Worm (Caenorhabditis elegans) whole organism, late embryonic: ENCODE results near the gene skih-2.

Experiments used
- T23F11.4 ChIP-seq: fragments of 200-800 bp; sonication (Bioruptor generic); optimal IDR thresholded peaks from 2 replicates; lab custom pipeline; 2018; ENCODE audit warnings: mild to moderate bottlenecking, missing genetic modification characterization, missing compliant biosample characterization
- ama-1 ChIP-seq: fragments of 150-350 bp; optimal IDR thresholded peaks from 2 replicates; lab custom pipeline; 2014
- ceh-2 ChIP-seq: sonication (generic microtip); optimal IDR thresholded peaks from 2 replicates; lab custom pipeline; 2016; ENCODE audit warnings: missing genotype, missing genetic modification characterization, missing compliant biosample characterization
- ceh-6 ChIP-seq: fragments of 200-800 bp; sonication (Bioruptor generic); optimal IDR thresholded peaks from 2 replicates; lab custom pipeline; 2018; ENCODE audit warnings: mild to moderate bottlenecking, missing genetic modification characterization, missing compliant biosample characterization
- fkh-10 ChIP-seq: fragments of 150-350 bp; optimal IDR thresholded peaks from 2 replicates; lab custom pipeline; 2014; ENCODE audit warnings: missing biosample characterization, missing genetic modification reagents, missing genetic modification characterization
- nhr-11 ChIP-seq: fragments of 150-350 bp; optimal IDR thresholded peaks from 2 replicates; lab custom pipeline; 2014; ENCODE audit warnings: missing biosample characterization, missing genetic modification characterization
- pax-1 ChIP-seq: fragments of 150-350 bp; optimal IDR thresholded peaks from 2 replicates; lab custom pipeline; 2014; ENCODE audit warnings: missing biosample characterization, missing genetic modification characterization
- pqm-1 ChIP-seq: sonication (generic microtip); optimal IDR thresholded peaks from 2 replicates; lab custom pipeline; 2016; ENCODE audit warnings: missing genetic modification characterization, missing compliant biosample characterization
- unc-55 ChIP-seq: sonication (generic microtip); optimal IDR thresholded peaks from 2 replicates; lab custom pipeline; 2017; ENCODE audit warnings: missing biosample characterization, missing genetic modification reagents, missing genetic modification characterization

DNA sequence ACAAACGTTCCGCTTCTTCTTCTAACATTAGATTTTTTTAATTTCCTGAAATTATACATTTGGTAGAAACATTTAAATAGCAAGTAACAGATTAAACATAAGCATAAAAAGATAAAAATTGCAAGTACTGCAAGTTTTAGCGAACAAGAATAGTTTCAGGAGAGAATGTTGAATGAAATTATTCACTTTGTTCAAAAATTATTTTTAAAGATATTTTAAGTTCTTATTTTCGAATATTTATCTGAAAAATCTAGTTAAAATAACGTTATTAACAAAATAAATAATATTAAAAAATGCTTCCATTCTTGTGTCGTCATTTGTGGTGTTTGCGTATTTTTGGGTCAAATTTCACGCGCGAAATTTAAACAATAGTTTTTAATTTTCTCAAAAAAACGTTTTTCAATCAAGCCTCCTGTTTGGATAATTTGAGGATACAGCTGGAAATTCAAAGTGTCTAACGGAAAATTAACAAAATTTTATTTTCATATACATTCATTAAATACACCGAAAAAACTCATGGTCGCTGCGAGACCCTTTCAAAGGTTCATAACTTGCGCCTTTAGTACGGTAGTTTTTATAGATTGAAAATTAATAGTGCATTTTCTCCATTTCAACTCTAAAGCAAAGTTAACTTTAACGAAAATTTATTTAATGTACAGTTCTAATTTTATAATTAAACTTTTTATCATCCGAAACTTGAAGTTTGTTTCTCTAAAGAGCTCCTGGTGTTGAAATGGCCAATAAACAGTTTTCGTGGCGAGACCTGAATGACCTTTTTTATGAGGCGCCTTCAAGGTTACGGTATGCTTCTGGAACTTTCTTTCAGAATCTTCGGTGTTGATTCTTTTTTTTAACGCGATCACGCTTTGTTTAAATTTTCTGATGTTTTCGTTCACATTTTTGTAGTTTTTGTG is at the start of gene skih-2:
- TF ChIP-seq ceh-2 (tag; lab: Kevin White, UChicago) (no peak), ama-1 (lab: Kevin White, UChicago) (no peak), ceh-6 (GFP tag; lab: Kevin White, UChicago) (no peak), T23F11.4 (GFP tag; lab: Kevin White, UChicago) (no peak), fkh-10 (GFP tag; lab: Kevin White, UChicago) (no peak), nhr-11 (tag; lab: Kevin White, UChicago) (no peak), pax-1 (tag; lab: Kevin White, UChicago) (no peak), unc-55 (GFP tag; lab: Kevin White, UChicago) (no peak), pqm-1 (tag; lab: Kevin White, UChicago) (no peak)
